Fruit fly (Drosophila melanogaster): Measurements from ENCODE around the gene pic.
A peak's percentile ranks its signal among the peaks of the same experiment; 100 is the strongest.

Gene pic

dm6 chr3R:13015811-13016766, 36.0 kb upstream of the pic start (continued):
- TF ChIP-seq lbe (GFP tag; optimal IDR thresholded peaks at IDR 0.05): peak; percentile 57
- 0 out of 3 replicates have a peak, but pooled peaks have one; percentile 7 for TF ChIP-seq so (GFP tag; IDR thresholded peaks at IDR 0.05)
- TF ChIP-seq CG14050 (GFP tag; IDR thresholded peaks at IDR 0.05): no peak
- TF ChIP-seq CG10979 (tag; optimal IDR thresholded peaks at IDR 0.05): no peak
- TF ChIP-seq emc (GFP tag; optimal IDR thresholded peaks at IDR 0.05): no peak
- no peak for TF ChIP-seq CG9215 (GFP tag; IDR thresholded peaks at IDR 0.05)
- no peak for TF ChIP-seq Kr (GFP tag; optimal IDR thresholded peaks at IDR 0.05)
- TF ChIP-seq Usf (GFP tag; optimal IDR thresholded peaks at IDR 0.05): no peak
- TF ChIP-seq CG12236 (GFP tag; optimal IDR thresholded peaks at IDR 0.05): no peak
- TF ChIP-seq CG8359 (GFP tag; optimal IDR thresholded peaks at IDR 0.05; ENCODE audit: borderline replicate concordance): no peak
- peak; percentile 5 for TF ChIP-seq Meics (GFP tag; optimal IDR thresholded peaks at IDR 0.05)
- no peak; the same call in 1 of the 2 replicates for TF ChIP-seq lmd (GFP tag; IDR thresholded peaks at IDR 0.05)
- peak; percentile 16; the same call in 1 of the 2 replicates for TF ChIP-seq E2f2 (GFP tag; IDR thresholded peaks at IDR 0.05)
- TF ChIP-seq nau (GFP tag; optimal IDR thresholded peaks at IDR 0.05): no peak
- no peak for TF ChIP-seq Opbp (GFP tag; IDR thresholded peaks at IDR 0.05; ENCODE audit: partially characterized antibody)
- TF ChIP-seq CG34422 (GFP tag; IDR thresholded peaks at IDR 0.05): peak; percentile 39; the same call in 1 of the 3 replicates
- peak; percentile 6 for TF ChIP-seq B-H2 (GFP tag; optimal IDR thresholded peaks at IDR 0.05)
- TF ChIP-seq TFAM (GFP tag; optimal IDR thresholded peaks at IDR 0.05): no peak
- TF ChIP-seq maf-S (GFP tag; optimal IDR thresholded peaks at IDR 0.05): no peak
- no peak for TF ChIP-seq CkIIα-i1 (GFP tag; IDR thresholded peaks at IDR 0.05)
- TF ChIP-seq mirr (GFP tag; optimal IDR thresholded peaks at IDR 0.05): peak; percentile 31
- TF ChIP-seq Optix (GFP tag; IDR thresholded peaks at IDR 0.05): no peak
- peak; percentile 43 for TF ChIP-seq Deaf1 (tag; optimal IDR thresholded peaks at IDR 0.05)
- peak; percentile 22 for TF ChIP-seq gem (tag; optimal IDR thresholded peaks at IDR 0.05)
- no peak for TF ChIP-seq da (GFP tag; optimal IDR thresholded peaks at IDR 0.05)
- TF ChIP-seq CG17829 (tag; optimal IDR thresholded peaks at IDR 0.05): no peak
- peak; percentile 7 for TF ChIP-seq CG12155 (GFP tag; optimal IDR thresholded peaks at IDR 0.05)
- no peak for TF ChIP-seq Vsx1 (GFP tag; optimal IDR thresholded peaks at IDR 0.05)
- TF ChIP-seq HmgZ (tag; optimal IDR thresholded peaks at IDR 0.05): no peak
- TF ChIP-seq nmo (GFP tag; optimal IDR thresholded peaks at IDR 0.05): peak; percentile 12
- no peak for TF ChIP-seq vnd (GFP tag; IDR thresholded peaks at IDR 0.05; ENCODE audit: partially characterized antibody)
- TF ChIP-seq sisA (GFP tag; IDR thresholded peaks at IDR 0.05): no peak
- no peak for TF ChIP-seq pan (optimal IDR thresholded peaks at IDR 0.05)
- peak in 1 of 2 experiments; percentile 4 for TF ChIP-seq pan (GFP tag; optimal IDR thresholded peaks at IDR 0.05 in 1 of 2, IDR thresholded peaks at IDR 0.05 in 1 of 2)
- no peak for TF ChIP-seq CG1024 (GFP tag; IDR thresholded peaks at IDR 0.05)
- no peak for TF ChIP-seq Max (GFP tag; optimal IDR thresholded peaks at IDR 0.05)
- no peak for TF ChIP-seq tll (GFP tag; optimal IDR thresholded peaks at IDR 0.05)
- no peak for TF ChIP-seq CG1602 (GFP tag; optimal IDR thresholded peaks at IDR 0.05)
- no peak for TF ChIP-seq CG18262 (tag; optimal IDR thresholded peaks at IDR 0.05)
- no peak; the same call in 1 of the 2 replicates for TF ChIP-seq CG13287 (GFP tag; IDR thresholded peaks at IDR 0.05; ENCODE audit: partially characterized antibody)
- TF ChIP-seq CG5245 (GFP tag; optimal IDR thresholded peaks at IDR 0.05): no peak
- no peak for TF ChIP-seq pzg (GFP tag; optimal IDR thresholded peaks at IDR 0.05)
- TF ChIP-seq lov (optimal IDR thresholded peaks at IDR 0.05): no peak
- TF ChIP-seq lov (GFP tag; IDR thresholded peaks at IDR 0.05): 0 out of 3 replicates have a peak, but pooled peaks have one; percentile 6
- TF ChIP-seq eve (GFP tag; optimal IDR thresholded peaks at IDR 0.05): no peak
- TF ChIP-seq ap (GFP tag; IDR thresholded peaks at IDR 0.05): no peak
- TF ChIP-seq tin (GFP tag; optimal IDR thresholded peaks at IDR 0.05): no peak
- no peak for TF ChIP-seq ara (GFP tag; IDR thresholded peaks at IDR 0.05)
- TF ChIP-seq GATAe (GFP tag; conservative IDR thresholded peaks at IDR 0.05): peak; percentile 18; the same call in 1 of the 2 replicates

Data from whole organism, embryonic.